Fruit fly (Drosophila melanogaster): ENCODE measurements around the gene Vps60.

Vps60 gene

dm6 chr3L:17596897-17597296 lies 24.5 kb downstream of the Vps60 start (continued):
- no peak for TF ChIP-seq lov (optimal IDR thresholded peaks at IDR 0.05)
- no peak for TF ChIP-seq lov (GFP tag; IDR thresholded peaks at IDR 0.05)
- TF ChIP-seq Vsx1 (GFP tag; optimal IDR thresholded peaks at IDR 0.05): peak; percentile 57
- no peak for TF ChIP-seq Atf-2 (GFP tag; optimal IDR thresholded peaks at IDR 0.05)
- TF ChIP-seq Kr (GFP tag; optimal IDR thresholded peaks at IDR 0.05): no peak
- peak; percentile 73 for TF ChIP-seq knrl (GFP tag; IDR thresholded peaks at IDR 0.05; ENCODE audit: partially characterized antibody)
- no peak for TF ChIP-seq cg (GFP tag; optimal IDR thresholded peaks at IDR 0.05)
- no peak for TF ChIP-seq mam (GFP tag; optimal IDR thresholded peaks at IDR 0.05)
- TF ChIP-seq bab2 (GFP tag; optimal IDR thresholded peaks at IDR 0.05): no peak
- no peak for TF ChIP-seq CG6683 (GFP tag; optimal IDR thresholded peaks at IDR 0.05)
- peak; percentile 20 for TF ChIP-seq Hsf (GFP tag; optimal IDR thresholded peaks at IDR 0.05)
- no peak for TF ChIP-seq zen2 (GFP tag; IDR thresholded peaks at IDR 0.05; ENCODE audit: partially characterized antibody)
- TF ChIP-seq kay (GFP tag; optimal IDR thresholded peaks at IDR 0.05): no peak
- no peak for TF ChIP-seq CG18011 (GFP tag; optimal IDR thresholded peaks at IDR 0.05)
- no peak for TF ChIP-seq D19B (GFP tag; optimal IDR thresholded peaks at IDR 0.05)
- TF ChIP-seq sens (GFP tag): peak; percentile 61
- TF ChIP-seq klu (GFP tag; IDR thresholded peaks at IDR 0.05): no peak
- TF ChIP-seq dm (GFP tag; optimal IDR thresholded peaks at IDR 0.05): no peak
- no peak for TF ChIP-seq Dfd (GFP tag; optimal IDR thresholded peaks at IDR 0.05)
- TF ChIP-seq CG10267 (tag; optimal IDR thresholded peaks at IDR 0.05): peak; percentile 55
- TF ChIP-seq CTCF (GFP tag; optimal IDR thresholded peaks at IDR 0.05): peak; percentile 96
- TF ChIP-seq slp2 (GFP tag; optimal IDR thresholded peaks at IDR 0.05): no peak
- TF ChIP-seq CG3847 (GFP tag; IDR thresholded peaks at IDR 0.05): peak; percentile 53
- no peak for TF ChIP-seq NC2β (GFP tag; optimal IDR thresholded peaks at IDR 0.05)
- TF ChIP-seq twi (tag; optimal IDR thresholded peaks at IDR 0.05): no peak
- no peak for TF ChIP-seq CG3838 (GFP tag; optimal IDR thresholded peaks at IDR 0.05)
- TF ChIP-seq CG16813 (GFP tag; IDR thresholded peaks at IDR 0.05; ENCODE audit: partially characterized antibody): peak; percentile 61; the same call in 2 of the 3 replicates
- no peak for TF ChIP-seq sima (GFP tag; optimal IDR thresholded peaks at IDR 0.05)
- peak; percentile 22 for TF ChIP-seq CG12155 (GFP tag; optimal IDR thresholded peaks at IDR 0.05)
- TF ChIP-seq Ets97D (GFP tag; optimal IDR thresholded peaks at IDR 0.05): peak; percentile 42
- TF ChIP-seq CG3065 (GFP tag; optimal IDR thresholded peaks at IDR 0.05): no peak
- TF ChIP-seq aop (GFP tag; IDR thresholded peaks at IDR 0.05): no peak
- no peak for TF ChIP-seq sna (GFP tag; IDR thresholded peaks at IDR 0.05; ENCODE audit: partially characterized antibody)
- no peak for TF ChIP-seq CG13123 (GFP tag; optimal IDR thresholded peaks at IDR 0.05)
- TF ChIP-seq CG31224 (GFP tag; IDR thresholded peaks at IDR 0.05): no peak
- no peak for TF ChIP-seq tll (GFP tag; optimal IDR thresholded peaks at IDR 0.05)
- TF ChIP-seq nmo (GFP tag; optimal IDR thresholded peaks at IDR 0.05): peak; percentile 27
- no peak for TF ChIP-seq CG6689 (GFP tag; IDR thresholded peaks at IDR 0.05)
- TF ChIP-seq sens-2 (GFP tag; IDR thresholded peaks at IDR 0.05): no peak
- TF ChIP-seq ci (GFP tag; IDR thresholded peaks at IDR 0.05): no peak; the same call in 2 of the 3 replicates
- no peak for TF ChIP-seq dmrt99B (tag; optimal IDR thresholded peaks at IDR 0.05)
- TF ChIP-seq CG1647 (GFP tag; optimal IDR thresholded peaks at IDR 0.05): no peak
- no peak for TF ChIP-seq nerfin-2 (GFP tag; IDR thresholded peaks at IDR 0.05; ENCODE audit: partially characterized antibody)
- TF ChIP-seq jumu (GFP tag; optimal IDR thresholded peaks at IDR 0.05): no peak
- TF ChIP-seq CG15696 (tag; optimal IDR thresholded peaks at IDR 0.05): peak; percentile 31
- no peak for TF ChIP-seq CG2199 (GFP tag; IDR thresholded peaks at IDR 0.05)
- peak in 1 of 3 experiments; percentile 17 for TF ChIP-seq lola (GFP tag; optimal IDR thresholded peaks at IDR 0.05)
- TF ChIP-seq CG9215 (GFP tag; IDR thresholded peaks at IDR 0.05): no peak
- TF ChIP-seq Fer2 (tag; optimal IDR thresholded peaks at IDR 0.05): no peak
- TF ChIP-seq CG6791 (GFP tag; IDR thresholded peaks at IDR 0.05; ENCODE audit: partially characterized antibody): peak; percentile 55
- TF ChIP-seq tgo (GFP tag; IDR thresholded peaks at IDR 0.05): no peak
- TF ChIP-seq H15 (GFP tag; IDR thresholded peaks at IDR 0.05): no peak

All from whole organism, embryonic.